Fruit fly (Drosophila melanogaster): Measurements from ENCODE around the gene Sxl.

DNA sequence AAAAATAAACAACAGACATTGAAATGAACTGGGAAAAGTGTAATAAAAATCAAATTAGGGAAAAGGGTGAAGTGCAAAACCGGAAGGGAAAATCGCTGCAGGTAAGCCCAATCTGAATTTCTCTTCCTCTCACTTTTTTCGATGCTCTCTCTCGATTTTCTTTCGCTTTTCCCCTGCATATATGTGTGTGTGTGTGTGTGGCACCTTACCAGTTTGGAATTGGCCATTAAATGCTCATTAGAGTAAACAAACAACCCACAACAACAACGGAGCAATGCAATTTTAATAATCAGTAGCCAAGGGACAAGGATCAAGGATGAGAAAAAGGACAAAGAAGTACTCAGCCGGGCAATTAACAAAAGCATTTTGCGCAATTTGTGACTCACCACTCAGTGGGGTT, 63.0 kb downstream of the Sxl start:
- TF ChIP-seq CG9609 (GFP tag; optimal IDR thresholded peaks at IDR 0.05), result no peak
- no peak for TF ChIP-seq mirr (GFP tag; optimal IDR thresholded peaks at IDR 0.05)
